Worm (Caenorhabditis elegans) whole organism, L2 larva: ENCODE results near the gene F59C12.4.

Experiments
- ZK546.5 ChIP-seq: sonication (generic microtip); optimal IDR thresholded peaks from 2 replicates; lab custom pipeline; 2017; ENCODE audit warnings: missing biosample characterization, missing genetic modification characterization
- lsy-2 ChIP-seq, 2 experiments: fragments of 150-350 bp in 1 of 2; sonication (generic microtip) in 1 of 2; optimal IDR thresholded peaks; 2 replicates each; lab custom pipeline; 2014 to 2017; ENCODE audit warnings: missing biosample characterization in 2 of 2, missing genetic modification characterization in 2 of 2
- nhr-129 ChIP-seq: fragments of 150-350 bp; optimal IDR thresholded peaks from 2 replicates; lab custom pipeline; 2014; ENCODE audit warnings: missing biosample characterization, missing genetic modification characterization
- nhr-237 ChIP-seq: fragments of 150-350 bp; optimal IDR thresholded peaks from 2 replicates; lab custom pipeline; 2014; ENCODE audit warnings: missing biosample characterization, missing genetic modification characterization

DNA sequence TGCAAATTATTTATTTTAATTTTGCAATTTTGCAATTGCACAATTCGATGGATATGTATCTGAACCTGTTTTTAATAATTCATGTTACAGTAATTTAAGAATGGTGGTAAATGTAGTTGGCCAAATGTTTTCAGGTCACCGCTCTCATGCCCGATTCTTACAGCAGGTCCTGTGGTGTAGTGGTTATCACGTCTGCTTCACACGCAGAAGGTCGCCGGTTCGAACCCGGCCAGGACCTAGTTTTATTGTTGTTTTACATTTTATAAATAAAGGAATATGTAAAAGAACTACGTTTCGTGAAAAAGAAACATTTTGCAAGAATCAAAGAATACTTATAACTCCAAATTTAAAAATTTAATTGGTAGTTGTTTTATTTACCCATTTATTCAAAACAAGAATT is 12.2 kb downstream of the F59C12.4 start:
- TF ChIP-seq nhr-237 (tag; lab: Kevin White, UChicago) (no peak), nhr-129 (tag; lab: Kevin White, UChicago) (no peak), ZK546.5 (tag; lab: Kevin White, UChicago) (no peak), lsy-2 (tag; optimal IDR thresholded peaks at IDR 0.05; lab: Kevin White, UChicago) (no peak)
